Fruit fly (Drosophila melanogaster): ENCODE measurements around the gene CG14450.
"Not testable (repeated sequence)": the region's sequence is repeated elsewhere in the genome, so short reads cannot be mapped to it uniquely, and the experiment has no call there.

The CG14450 gene

dm6 chr3L:22720694-22721270 lies 6.8 kb downstream of the CG14450 start, which contains the start of gene mael:
Gene mael (plus strand): TSS chr3L:22721203.
- TF ChIP-seq noc (tag; optimal IDR thresholded peaks at IDR 0.05) = not testable (repeated sequence)

dm6 chr3L:22717137-22717767 lies 10.3 kb downstream of the CG14450 start, which contains the start of the genes ArfGAP3 and CG32452:
Gene ArfGAP3 (minus strand): TSS chr3L:22717577.
Gene CG32452 (plus strand): TSS chr3L:22717728.
- no peak for TF ChIP-seq noc (tag; optimal IDR thresholded peaks at IDR 0.05)

dm6 chr3L:22713605-22714004 lies 14.0 kb downstream of the CG14450 start:
- no peak for TF ChIP-seq noc (tag; optimal IDR thresholded peaks at IDR 0.05)

- TF ChIP-seq noc (tag; optimal IDR thresholded peaks at IDR 0.05) = no peak
Measured at dm6 chr3L:22711855-22712254, 15.7 kb downstream of the CG14450 start, which contains the start of gene CG11370. Gene CG11370 (plus strand): TSS chr3L:22712155.

- no peak for TF ChIP-seq noc (tag; optimal IDR thresholded peaks at IDR 0.05)
Measured at dm6 chr3L:22699133-22699532, 28.5 kb downstream of the CG14450 start, which contains the start of gene CG45116. Gene CG45116 (plus strand): TSS chr3L:22699433.

- TF ChIP-seq noc (tag; optimal IDR thresholded peaks at IDR 0.05) = not testable (repeated sequence)
Measured at dm6 chr3L:22696930-22697329, 30.7 kb downstream of the CG14450 start, which contains the start of gene CG32453. Gene CG32453 (plus strand): TSS chr3L:22697230.

dm6 chr3L:22695653-22696052 lies 31.9 kb downstream of the CG14450 start, which contains the start of gene CG14452:
Gene CG14452 (plus strand): TSS chr3L:22695953.
- TF ChIP-seq noc (tag; optimal IDR thresholded peaks at IDR 0.05) = no peak

- TF ChIP-seq noc (tag; optimal IDR thresholded peaks at IDR 0.05) = no peak
Measured at dm6 chr3L:22693712-22694111, 33.9 kb downstream of the CG14450 start, which contains the start of the genes CG12546 and CG14453. Gene CG12546 (minus strand): TSS chr3L:22693812. Gene CG14453 (plus strand): TSS chr3L:22694083.

- not testable (repeated sequence) for TF ChIP-seq noc (tag; optimal IDR thresholded peaks at IDR 0.05)
Measured at dm6 chr3L:22692428-22692827, 35.2 kb downstream of the CG14450 start, which contains the start of gene CG14454. Gene CG14454 (minus strand): TSS chr3L:22692528.

- TF ChIP-seq noc (tag; optimal IDR thresholded peaks at IDR 0.05) = no peak
Measured at dm6 chr3L:22686987-22687386, 40.6 kb downstream of the CG14450 start, which contains the start of the genes CG14455 and CG14456. Gene CG14455 (minus strand): TSS chr3L:22687087. Gene CG14456 (plus strand): TSS chr3L:22687222.

dm6 chr3L:22680932-22681331 lies 46.7 kb downstream of the CG14450 start:
- TF ChIP-seq noc (tag; optimal IDR thresholded peaks at IDR 0.05) = no peak
